Fruit fly (Drosophila melanogaster): ENCODE results near the gene prg.

Gene prg

DNA sequence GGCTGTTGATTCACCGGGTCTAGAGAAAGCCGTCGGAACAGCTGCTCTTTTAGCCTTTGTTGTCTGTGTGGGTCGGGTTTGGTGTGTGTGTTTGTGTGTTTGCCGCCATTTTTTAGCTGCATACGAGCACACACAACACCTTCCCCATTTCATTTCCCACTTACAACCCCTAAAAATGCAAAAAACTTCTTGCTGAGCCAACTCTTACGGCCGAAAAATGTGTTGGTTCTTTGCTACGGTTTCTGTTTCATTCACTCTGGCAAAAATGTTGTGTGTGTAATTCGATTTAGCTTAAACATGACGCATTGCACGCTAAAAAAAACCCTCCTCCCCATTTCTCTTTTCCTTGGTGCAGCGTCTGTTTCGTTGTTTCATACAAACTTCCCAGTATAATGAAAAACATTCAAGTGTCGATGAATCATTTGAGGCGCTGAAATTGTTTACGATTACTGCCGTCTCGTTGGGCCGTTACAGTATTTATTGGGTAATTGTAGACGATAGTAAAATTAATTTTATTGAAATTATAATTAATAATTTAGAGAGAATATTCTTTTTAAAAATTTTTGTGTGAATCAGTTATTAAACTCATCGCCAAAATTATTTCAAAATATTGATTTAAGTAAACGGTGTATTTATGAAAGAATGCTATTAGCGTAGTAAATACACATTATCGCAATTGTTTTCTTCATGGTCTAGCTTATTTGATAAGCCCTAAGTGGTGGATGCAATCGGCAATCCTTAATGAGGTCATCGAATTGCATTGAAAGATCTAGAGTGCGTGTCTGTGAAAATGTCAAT is 38.1 kb upstream of the prg start:
- TF ChIP-seq CG8478 (optimal IDR thresholded peaks at IDR 0.05): no peak
- TF ChIP-seq CTCF (optimal IDR thresholded peaks at IDR 0.05): no peak

DNA sequence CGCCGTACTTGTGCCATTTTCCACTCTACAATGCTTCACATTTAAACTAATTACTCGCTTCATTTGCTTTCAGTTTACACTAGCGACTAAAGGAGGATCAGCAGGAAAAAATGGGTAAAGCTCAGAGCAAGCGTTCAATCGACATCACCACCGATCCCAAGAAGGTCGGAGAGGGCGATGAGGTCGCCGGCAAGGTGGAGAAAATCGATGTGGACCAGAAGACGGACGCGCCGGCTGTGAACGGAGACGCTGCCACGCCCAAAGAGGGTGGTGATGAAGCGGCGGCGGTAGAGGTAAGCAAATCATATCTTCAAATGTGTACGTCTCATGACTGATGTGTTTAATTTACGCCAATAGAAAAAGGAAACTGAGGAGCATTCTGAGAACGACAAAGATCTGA is 37.5 kb upstream of the prg start:
- TF ChIP-seq CG8478 (optimal IDR thresholded peaks at IDR 0.05): no peak
- TF ChIP-seq CTCF (optimal IDR thresholded peaks at IDR 0.05): no peak

DNA sequence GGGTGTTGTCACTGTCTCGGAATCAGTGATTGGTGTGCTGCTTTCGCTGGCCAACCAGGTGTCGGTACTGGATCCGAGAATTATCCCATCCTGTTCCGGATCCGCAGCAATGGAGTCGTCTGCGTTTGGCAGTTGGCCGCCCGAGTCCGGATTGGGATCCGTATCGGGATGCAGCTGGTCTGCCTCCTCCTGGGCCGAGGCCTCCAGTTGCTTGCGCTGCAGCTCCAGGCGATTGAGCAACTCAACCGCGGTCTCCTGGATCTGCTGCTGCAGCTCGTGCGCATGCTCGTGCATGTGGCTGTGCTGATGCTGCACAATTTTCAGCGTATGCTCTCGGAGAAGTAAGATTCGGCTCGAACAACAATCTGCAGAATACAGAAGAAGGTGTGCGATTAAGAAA is 32.2 kb upstream of the prg start:
- TF ChIP-seq CG8478 (optimal IDR thresholded peaks at IDR 0.05): no peak
- no peak for TF ChIP-seq CTCF (optimal IDR thresholded peaks at IDR 0.05)

DNA sequence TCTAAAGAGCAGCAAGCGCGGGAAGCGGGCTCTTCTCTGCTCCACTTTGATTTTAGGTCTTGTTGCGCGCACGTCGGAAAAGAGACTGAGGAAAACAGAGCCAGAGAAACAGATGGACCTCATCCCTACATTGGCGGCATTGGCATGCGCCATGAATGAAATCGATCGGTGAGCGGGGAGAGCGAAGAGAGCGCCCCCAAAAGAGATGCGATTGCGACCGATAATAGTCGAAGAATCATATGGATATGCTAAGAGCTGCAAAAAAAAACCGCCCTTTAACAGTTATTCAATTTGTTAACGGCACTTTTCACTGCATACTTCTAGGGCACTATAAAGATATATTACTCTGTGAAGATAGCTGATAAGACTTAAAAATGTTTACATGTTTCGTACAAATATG is 30.8 kb upstream of the prg start, which contains the start of gene grk:
Gene grk (minus strand): TSS at position 87 of the 400 bp plus-strand sequence.
- no peak for TF ChIP-seq CG8478 (optimal IDR thresholded peaks at IDR 0.05)
- TF ChIP-seq CTCF (optimal IDR thresholded peaks at IDR 0.05): no peak

DNA sequence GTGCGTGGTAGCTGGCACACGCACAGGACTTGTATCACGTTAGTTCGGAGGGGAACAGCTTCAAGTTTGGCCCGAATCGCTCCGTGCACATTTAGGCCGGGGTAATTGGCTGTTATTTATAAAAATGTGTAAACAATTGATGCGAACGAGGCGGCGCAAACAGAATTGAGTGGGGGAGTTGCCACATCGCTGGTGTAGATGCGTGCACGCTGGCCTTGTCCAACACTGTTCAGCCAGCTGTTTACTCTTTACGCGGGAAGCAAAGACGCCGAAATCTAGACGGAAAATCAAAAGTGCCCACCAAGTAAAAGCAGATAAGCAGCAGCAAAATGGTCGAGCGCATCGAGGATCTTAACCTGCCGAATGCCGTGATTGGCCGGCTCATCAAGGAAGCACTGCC is 27.1 kb upstream of the prg start, which contains the start of the genes D12 and Chrac-14:
Gene D12 (minus strand): TSS at position 190 of the 400 bp plus-strand sequence.
Gene Chrac-14 (plus strand): TSS at position 230 of the 400 bp plus-strand sequence.
- TF ChIP-seq CTCF (optimal IDR thresholded peaks at IDR 0.05) (no peak), CG8478 (optimal IDR thresholded peaks at IDR 0.05) (no peak)

DNA sequence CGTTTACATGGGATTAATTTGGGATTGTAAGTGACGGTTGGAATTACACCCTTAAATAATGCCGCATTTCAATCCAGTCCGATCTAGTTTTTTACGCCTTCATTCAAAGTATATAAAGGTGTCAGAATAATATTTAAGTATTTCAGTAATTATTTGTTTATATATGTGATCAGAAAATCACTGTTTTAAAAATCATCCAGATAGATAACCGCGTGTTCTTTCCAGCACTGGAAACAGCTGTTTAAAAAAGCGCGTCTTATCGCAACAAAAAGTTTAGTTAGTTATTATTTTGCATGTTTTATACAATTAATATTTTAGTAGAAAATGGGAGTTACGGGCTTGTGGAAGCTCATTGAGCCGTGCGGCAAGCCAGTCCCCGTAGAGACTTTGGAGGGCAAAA is 26.2 kb upstream of the prg start, which contains the start of gene mus201:
Gene mus201 (plus strand): TSS at position 118 of the 400 bp plus-strand sequence.
- TF ChIP-seq CTCF (optimal IDR thresholded peaks at IDR 0.05) (no peak), CG8478 (optimal IDR thresholded peaks at IDR 0.05) (no peak)

DNA sequence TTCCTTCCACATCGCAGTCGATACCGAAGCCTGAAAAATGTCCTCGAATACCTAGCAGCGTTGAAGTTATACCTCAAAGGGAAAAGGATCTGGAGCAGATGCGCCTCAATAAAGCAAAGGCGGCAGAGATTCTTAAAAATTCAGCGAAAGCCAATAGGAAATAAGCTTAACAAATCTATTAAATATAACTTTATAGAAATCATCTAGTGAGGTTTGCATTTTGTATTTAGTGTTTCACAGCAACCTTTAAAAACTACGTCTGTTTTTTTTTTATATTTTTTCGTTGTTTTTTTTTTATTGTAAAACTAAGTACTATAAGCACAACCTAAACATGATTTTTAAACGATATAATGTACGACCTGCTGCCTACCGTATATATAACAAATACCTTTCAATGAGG is 22.1 kb upstream of the prg start, which contains the start of gene CG31897:
Gene CG31897 (plus strand): TSS at position 301 of the 400 bp plus-strand sequence.
- TF ChIP-seq CTCF (optimal IDR thresholded peaks at IDR 0.05) (no peak), CG8478 (optimal IDR thresholded peaks at IDR 0.05) (no peak)

DNA sequence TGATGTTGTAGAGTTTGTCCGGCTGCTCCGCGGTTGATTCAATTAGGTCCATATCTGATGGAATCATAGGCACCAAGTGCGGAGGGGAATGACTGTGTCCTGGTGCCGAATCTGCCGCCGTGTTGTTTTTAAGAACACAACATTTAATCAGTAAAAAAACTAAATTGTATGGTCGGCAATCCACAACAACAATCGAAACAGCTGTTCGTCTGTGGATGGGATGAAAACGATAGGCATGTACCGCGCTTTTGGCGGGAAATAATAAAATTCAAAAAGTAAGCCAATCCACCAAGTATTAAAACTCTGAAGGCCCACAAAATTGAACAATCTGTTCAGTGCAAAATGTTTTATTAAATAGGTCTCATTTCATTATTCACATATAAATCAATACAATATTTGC is 14.9 kb upstream of the prg start, which contains the start of gene Aasdh:
Gene Aasdh (minus strand): TSS at position 219 of the 400 bp plus-strand sequence.
- TF ChIP-seq CTCF (optimal IDR thresholded peaks at IDR 0.05): no peak
- TF ChIP-seq CG8478 (optimal IDR thresholded peaks at IDR 0.05): no peak

DNA sequence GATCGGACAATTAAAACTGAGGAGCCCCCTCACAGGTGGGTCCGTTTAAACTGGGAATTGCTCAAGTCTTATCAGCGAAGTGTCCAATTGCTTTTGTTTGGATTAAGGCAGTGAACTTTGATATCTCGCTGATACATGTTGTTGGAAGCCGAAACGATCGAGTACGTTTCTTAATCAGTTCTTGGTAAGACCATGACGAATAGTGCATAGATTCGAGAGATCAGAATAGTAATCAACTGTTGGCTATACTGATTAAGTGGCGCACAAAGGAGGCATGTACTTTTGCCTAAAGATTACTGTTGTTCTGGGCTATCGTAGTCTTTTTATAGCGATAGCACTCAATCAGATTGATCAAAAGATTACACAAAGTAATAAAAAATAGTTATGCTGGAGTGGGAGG is 12.8 kb upstream of the prg start:
- TF ChIP-seq CTCF (optimal IDR thresholded peaks at IDR 0.05): no peak
- TF ChIP-seq CG8478 (optimal IDR thresholded peaks at IDR 0.05): no peak

DNA sequence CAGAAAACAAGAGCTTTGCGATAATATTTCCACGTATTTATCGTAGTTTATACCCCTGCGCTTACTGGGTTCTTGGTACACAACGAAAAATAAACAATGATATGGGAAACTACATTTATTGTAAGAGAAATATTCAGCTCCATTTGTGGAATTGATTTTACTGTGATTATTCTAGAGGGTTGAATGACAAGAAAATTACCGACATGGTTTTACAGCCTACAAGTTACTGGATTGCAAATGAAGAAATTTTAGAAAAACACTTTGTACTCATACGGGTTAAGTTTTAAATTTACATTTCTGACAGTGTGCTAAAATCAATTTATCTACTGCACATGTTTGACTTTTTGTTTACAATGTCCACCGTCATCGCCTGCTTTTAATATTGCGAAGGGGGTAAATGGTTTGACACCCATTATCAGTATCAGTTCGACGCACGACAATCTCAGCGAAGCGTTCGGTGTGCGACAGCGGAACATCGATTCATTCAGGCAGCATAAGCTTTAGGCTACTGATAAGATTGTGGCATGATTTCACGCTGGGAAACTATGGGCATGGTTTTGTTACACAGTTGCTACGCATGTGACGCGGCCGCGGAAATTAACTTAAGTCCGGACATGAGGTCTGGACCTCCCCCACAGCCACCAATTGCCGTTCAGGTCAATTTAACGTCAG is 2.4 kb upstream of the prg start:
- TF ChIP-seq CTCF (optimal IDR thresholded peaks at IDR 0.05) (no peak), CG8478 (optimal IDR thresholded peaks at IDR 0.05) (no peak)

DNA sequence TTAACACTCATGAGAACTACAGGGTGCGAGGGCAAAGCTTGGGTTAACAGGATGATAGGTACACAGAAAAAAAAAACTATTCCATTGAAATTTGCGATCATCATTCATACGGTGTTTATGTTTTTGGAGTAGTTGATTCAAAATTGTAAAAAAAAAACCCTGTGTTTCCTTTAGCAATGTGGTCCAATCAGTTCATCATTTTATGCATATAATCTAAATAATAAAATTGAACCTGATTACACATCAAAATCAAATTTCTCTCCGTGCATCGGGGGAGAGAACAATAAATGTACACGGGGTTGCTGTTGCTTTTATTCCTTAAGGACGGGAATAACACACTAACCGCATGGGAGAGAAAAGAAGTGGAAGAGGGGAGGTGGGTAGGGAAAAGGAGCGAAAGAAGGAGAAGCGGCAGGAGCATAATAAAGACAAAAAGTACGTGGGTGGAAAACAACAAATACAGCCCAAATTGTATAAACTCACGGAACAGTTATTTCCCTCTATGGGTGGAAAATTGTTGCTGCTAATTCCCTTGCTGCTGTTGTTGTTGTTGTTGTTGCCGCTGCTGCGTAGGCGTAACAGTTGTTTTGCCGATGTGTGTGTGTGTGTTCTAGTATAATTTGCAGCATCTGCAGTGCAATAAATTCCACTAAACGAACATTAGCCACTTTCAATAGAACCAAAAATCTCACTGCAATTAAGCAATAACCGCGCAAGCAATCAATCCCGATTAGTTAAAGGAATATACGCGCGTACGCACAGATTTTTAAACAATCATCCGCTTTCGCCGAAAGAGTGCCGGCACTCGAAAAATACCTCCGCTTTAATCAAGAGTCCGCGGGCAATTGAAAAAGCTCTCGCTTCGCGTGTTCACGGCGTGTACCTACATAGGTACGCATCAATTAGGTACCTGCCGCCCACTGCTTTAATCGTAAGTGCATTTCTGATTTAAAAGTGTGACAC is 863 bp upstream of the prg start, which contains the start of gene Agpat2:
Gene Agpat2 (minus strand): TSS at position 851 of the 963 bp plus-strand sequence.
- TF ChIP-seq CTCF (optimal IDR thresholded peaks at IDR 0.05): no peak
- TF ChIP-seq CG8478 (optimal IDR thresholded peaks at IDR 0.05): no peak

DNA sequence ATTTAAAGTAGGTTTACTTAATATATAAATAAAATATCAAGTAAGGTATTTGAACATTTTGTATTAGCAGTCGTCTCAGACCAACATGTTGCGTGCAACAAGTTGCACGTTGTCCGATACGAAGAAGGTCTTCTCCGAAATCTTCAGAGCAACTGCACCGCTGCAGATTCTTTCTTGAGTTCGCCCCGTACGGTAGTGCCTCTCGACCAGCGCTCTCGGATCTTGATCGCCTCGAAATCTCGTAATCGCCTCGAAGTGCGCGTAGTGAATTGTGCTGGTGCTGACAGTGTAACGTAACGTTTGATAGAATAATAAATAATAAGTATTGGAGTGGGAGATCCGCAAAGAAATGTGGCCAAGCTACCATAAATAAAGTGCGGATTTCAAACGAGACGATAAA is 2.4 kb downstream of the prg start, which contains the start of gene dachs:
Gene dachs (plus strand): TSS at position 175 of the 400 bp plus-strand sequence.
- no peak for TF ChIP-seq CG8478 (optimal IDR thresholded peaks at IDR 0.05)
- no peak for TF ChIP-seq CTCF (optimal IDR thresholded peaks at IDR 0.05)

DNA sequence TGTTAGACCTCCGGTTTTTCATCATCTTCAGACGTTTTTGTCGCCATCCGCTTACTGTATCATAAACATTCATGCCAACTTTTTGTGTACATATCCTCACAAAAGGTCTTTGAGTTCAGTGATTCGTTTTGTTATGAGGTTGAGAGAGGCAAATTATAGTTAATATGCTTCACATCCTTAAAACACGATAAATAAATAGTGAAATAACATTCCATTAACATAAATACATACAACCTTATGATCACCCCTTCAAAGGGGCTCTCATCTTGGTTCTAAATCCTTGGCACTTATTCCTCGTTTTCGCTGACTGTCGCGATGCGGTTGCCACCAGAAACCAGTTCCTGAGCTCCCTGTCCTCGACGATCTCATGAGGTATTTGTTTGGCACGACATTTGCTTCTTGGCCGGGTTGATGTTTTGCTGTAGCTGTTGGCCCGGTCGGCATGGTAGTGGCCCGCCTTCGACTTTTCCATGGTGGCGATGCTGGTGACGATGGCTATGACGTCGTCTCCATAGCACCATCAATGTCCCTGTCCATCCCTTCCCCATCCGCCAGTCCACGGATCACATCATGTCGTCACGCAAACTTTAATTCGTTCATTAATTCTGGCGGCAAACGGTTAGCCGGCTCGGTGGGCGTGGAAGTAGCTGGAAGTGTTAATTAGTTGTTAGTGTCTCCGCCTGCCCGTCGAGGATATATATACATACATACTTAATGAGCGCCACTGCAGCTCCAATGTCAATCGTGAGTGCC is 4.8 kb downstream of the prg start:
- TF ChIP-seq CG8478 (optimal IDR thresholded peaks at IDR 0.05) (no peak), CTCF (optimal IDR thresholded peaks at IDR 0.05) (no peak)

DNA sequence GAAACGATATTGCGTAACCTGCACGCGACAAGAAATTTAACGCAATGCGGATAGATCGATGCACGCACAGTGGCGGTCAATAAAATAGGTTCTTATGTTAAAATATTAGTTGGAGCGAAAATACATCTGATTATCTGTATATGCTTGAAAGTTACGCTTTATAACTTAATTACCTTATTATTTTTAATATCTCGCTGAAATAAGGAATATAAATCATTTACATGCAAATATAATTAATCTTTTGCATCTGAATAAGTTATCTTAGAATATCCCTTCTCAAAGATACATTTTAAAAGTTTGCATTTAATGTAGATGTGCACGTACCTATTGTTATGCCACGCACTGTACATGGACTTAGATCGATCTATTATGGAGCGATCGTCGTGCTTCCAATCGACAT is 7.4 kb downstream of the prg start:
- TF ChIP-seq CG8478 (optimal IDR thresholded peaks at IDR 0.05) (no peak), CTCF (optimal IDR thresholded peaks at IDR 0.05) (no peak)
